Fruit fly (Drosophila melanogaster): ENCODE measurements around the gene pip.

pip gene

dm6 chr3L:19294235-19294612 lies 43.2 kb downstream of the pip start, which contains the start of gene fal (continued):
- TF ChIP-seq zf30C (GFP tag; optimal IDR thresholded peaks at IDR 0.05) (no peak), Hand (GFP tag; optimal IDR thresholded peaks at IDR 0.05) (no peak), CG2199 (GFP tag; IDR thresholded peaks at IDR 0.05) (peak; percentile 75; the same call in 2 of the 3 replicates), lab (GFP tag; optimal IDR thresholded peaks at IDR 0.05) (no peak), bab2 (GFP tag; optimal IDR thresholded peaks at IDR 0.05) (no peak), Meics (GFP tag; optimal IDR thresholded peaks at IDR 0.05) (peak; percentile 15), Eip74EF (GFP tag; optimal IDR thresholded peaks at IDR 0.05) (no peak), CG7357 (GFP tag; IDR thresholded peaks at IDR 0.05) (no peak), unpg (GFP tag; optimal IDR thresholded peaks at IDR 0.05) (no peak), CG34224 (GFP tag; IDR thresholded peaks at IDR 0.05; ENCODE audit: partially characterized antibody) (no peak), Xbp1 (GFP tag; optimal IDR thresholded peaks at IDR 0.05) (peak; percentile 50), Scr (GFP tag; IDR thresholded peaks at IDR 0.05; ENCODE audit: partially characterized antibody) (peak; percentile 55; the same call in 1 of the 2 replicates), fru (optimal IDR thresholded peaks at IDR 0.05) (no peak), CG7963 (GFP tag; IDR thresholded peaks at IDR 0.05; ENCODE audit: partially characterized antibody) (0 out of 3 replicates have a peak, but pooled peaks have one; percentile 32), CG17361 (GFP tag; IDR thresholded peaks at IDR 0.05) (no peak), h (optimal IDR thresholded peaks at IDR 0.05) (no peak), kni (GFP tag; optimal IDR thresholded peaks at IDR 0.05) (no peak), onecut (GFP tag; IDR thresholded peaks at IDR 0.05) (peak; percentile 22; the same call in 1 of the 2 replicates), CG17612 (GFP tag; IDR thresholded peaks at IDR 0.05) (0 out of 2 replicates have a peak, but pooled peaks have one; percentile 4), MTF-1 (GFP tag; optimal IDR thresholded peaks at IDR 0.05; ENCODE audit: borderline replicate concordance) (no peak), fd3F (GFP tag; optimal IDR thresholded peaks at IDR 0.05) (no peak), Aef1 (GFP tag; IDR thresholded peaks at IDR 0.05) (no peak; the same call in 2 of the 3 replicates), CG6683 (GFP tag; optimal IDR thresholded peaks at IDR 0.05) (no peak), CG15479 (GFP tag; optimal IDR thresholded peaks at IDR 0.05) (no peak), croc (GFP tag; conservative IDR thresholded peaks at IDR 0.05) (no peak; the same call in 2 of the 3 replicates), CG10462 (GFP tag; optimal IDR thresholded peaks at IDR 0.05) (no peak), Gsc (GFP tag; IDR thresholded peaks at IDR 0.05) (no peak), repo (GFP tag; optimal IDR thresholded peaks at IDR 0.05) (no peak), YL-1 (GFP tag; optimal IDR thresholded peaks at IDR 0.05) (no peak), CG1602 (GFP tag; optimal IDR thresholded peaks at IDR 0.05) (peak; percentile 21), Dad (GFP tag; optimal IDR thresholded peaks at IDR 0.05) (no peak), kah (GFP tag; optimal IDR thresholded peaks at IDR 0.05) (no peak), peb (GFP tag; IDR thresholded peaks at IDR 0.05) (no peak), lola (GFP tag; optimal IDR thresholded peaks at IDR 0.05) (no peak), Doc3 (GFP tag; IDR thresholded peaks at IDR 0.05; ENCODE audit: partially characterized antibody) (0 out of 3 replicates have a peak, but pooled peaks have one; percentile 17), yki (optimal IDR thresholded peaks at IDR 0.05) (no peak), Hr78 (GFP tag; optimal IDR thresholded peaks at IDR 0.05) (no peak), CG32532 (GFP tag; IDR thresholded peaks at IDR 0.05) (peak; percentile 60; the same call in 1 of the 2 replicates), CG8478 (optimal IDR thresholded peaks at IDR 0.05) (no peak), Dll (GFP tag; IDR thresholded peaks at IDR 0.05; ENCODE audit: partially characterized antibody) (no peak), HHEX (GFP tag; optimal IDR thresholded peaks at IDR 0.05) (no peak), CG15011 (GFP tag; optimal IDR thresholded peaks at IDR 0.05) (no peak), CG13296 (GFP tag; optimal IDR thresholded peaks at IDR 0.05) (no peak), CG7745 (tag; optimal IDR thresholded peaks at IDR 0.05) (no peak), hbn (GFP tag; IDR thresholded peaks at IDR 0.05; ENCODE audit: partially characterized antibody) (no peak), nmo (GFP tag; optimal IDR thresholded peaks at IDR 0.05) (peak; percentile 63), lov (optimal IDR thresholded peaks at IDR 0.05) (no peak), lov (GFP tag; IDR thresholded peaks at IDR 0.05) (no peak), sima (GFP tag; optimal IDR thresholded peaks at IDR 0.05) (no peak), NC2β (GFP tag; optimal IDR thresholded peaks at IDR 0.05) (peak; percentile 4), CG14014 (GFP tag; IDR thresholded peaks at IDR 0.05) (no peak)
